Worm (Caenorhabditis elegans) whole organism, L3 larva: ENCODE results near the gene asp-15.

Experiments
- ama-1 ChIP-seq: fragments of 150-350 bp; optimal IDR thresholded peaks from 2 replicates; lab custom pipeline; 2018
- ceh-9 ChIP-seq: sonication (generic microtip); optimal IDR thresholded peaks from 2 replicates; lab custom pipeline; 2018; ENCODE audit warnings: missing biosample characterization, missing genetic modification characterization
- unc-39 ChIP-seq: sonication (generic microtip); optimal IDR thresholded peaks from 4 replicates; lab custom pipeline; 2017; ENCODE audit warnings: missing biosample characterization, missing genetic modification characterization

ce11 chrV:19090885-19091284 lies 46.2 kb upstream of the asp-15 start:
- no peak for TF ChIP-seq unc-39 (tag; lab: Kevin White, UChicago)
- TF ChIP-seq ceh-9: no peak
- TF ChIP-seq ama-1 (lab: Kevin White, UChicago): no peak
